Worm (Caenorhabditis elegans) whole organism, late embryonic: ENCODE results near the gene osm-5.

Experiments
- K02D7.2 ChIP-seq: sonication (generic microtip); optimal IDR thresholded peaks from 2 replicates; lab custom pipeline; 2017; ENCODE audit warnings: mild to moderate bottlenecking, missing genetic modification characterization, missing compliant biosample characterization
- K09A11.1 ChIP-seq: sonication (generic microtip); optimal IDR thresholded peaks from 2 replicates; lab custom pipeline; 2017; ENCODE audit warnings: antibody characterized with exemption, mild to moderate bottlenecking, missing genetic modification characterization, missing compliant biosample characterization; ENCODE audit not compliant: insufficient read depth
- fax-1 ChIP-seq: sonication (generic microtip); optimal IDR thresholded peaks from 2 replicates; lab custom pipeline; 2016; ENCODE audit warnings: missing genotype, missing genetic modification characterization, missing compliant biosample characterization
- madf-2 ChIP-seq: sonication (generic microtip); optimal IDR thresholded peaks from 2 replicates; lab custom pipeline; 2017; ENCODE audit warnings: missing genetic modification characterization, missing compliant biosample characterization
- nhr-11 ChIP-seq: fragments of 150-350 bp; optimal IDR thresholded peaks from 2 replicates; lab custom pipeline; 2014; ENCODE audit warnings: missing biosample characterization, missing genetic modification characterization
- nhr-232 ChIP-seq: sonication (generic microtip); optimal IDR thresholded peaks from 2 replicates; lab custom pipeline; 2016; ENCODE audit warnings: missing genetic modification characterization, missing compliant biosample characterization
- odd-2 ChIP-seq: sonication (generic microtip); optimal IDR thresholded peaks from 2 replicates; lab custom pipeline; 2017; ENCODE audit warnings: antibody characterized with exemption, mild to moderate bottlenecking, missing genetic modification characterization, missing compliant biosample characterization

ce11 chrX:3009190-3009589, 25.1 kb downstream of the osm-5 start, which contains the start of gene Y48D7A.1:
- TF ChIP-seq K09A11.1 (tag; lab: Kevin White, UChicago) (no peak), K02D7.2 (tag; lab: Kevin White, UChicago) (no peak), odd-2 (tag; lab: Kevin White, UChicago) (no peak), fax-1 (tag; lab: Kevin White, UChicago) (no peak), nhr-232 (tag; lab: Kevin White, UChicago) (no peak), madf-2 (no peak), nhr-11 (tag; lab: Kevin White, UChicago) (no peak)
